Fruit fly (Drosophila melanogaster): ENCODE results near the gene COX7AL.

- no peak for TF ChIP-seq usp (GFP tag; optimal IDR thresholded peaks at IDR 0.05)
- TF ChIP-seq EcR (GFP tag; optimal IDR thresholded peaks at IDR 0.05) = no peak
Measured at dm6 chr3R:8329628-8330027, 13.8 kb upstream of the COX7AL start.

Data from whole organism.